Fruit fly (Drosophila melanogaster): ENCODE results near the gene CG5068.

- TF ChIP-seq CG8478 (optimal IDR thresholded peaks at IDR 0.05) (no peak), CTCF (optimal IDR thresholded peaks at IDR 0.05) (no peak)
Measured at dm6 chr3L:9027122-9027696, 40.7 kb downstream of the CG5068 start.
